Comparison of ENCODE assay signal across 3 worm cellular contexts in genomic region chrV:13411992-13412298, ce11.
TF ChIP-seq lines count a peak whose summit lies in the region.

No protein-coding gene starts in this region.

TF ChIP-seq in whole organism, L1 larva, 84 proteins besides CTCF, POLR2A, EP300 and RAD21:
- TF ChIP-seq jun-1 (tag; optimal IDR thresholded peaks at IDR 0.05; lab: Kevin White, UChicago) (peak; percentile 15), ceh-63 (GFP tag; optimal IDR thresholded peaks at IDR 0.05; lab: Kevin White, UChicago) (no peak), ztf-4 (tag; optimal IDR thresholded peaks at IDR 0.05; lab: Kevin White, UChicago) (peak; percentile 70), C16A3.4 (tag; optimal IDR thresholded peaks at IDR 0.05; lab: Kevin White, UChicago) (no peak)

TF ChIP-seq in whole organism, L2 larva, 48 proteins besides CTCF, POLR2A, EP300 and RAD21:
- TF ChIP-seq nhr-21 (tag; optimal IDR thresholded peaks at IDR 0.05; lab: Kevin White, UChicago), result peak; percentile 1
- TF ChIP-seq mdl-1 (tag; optimal IDR thresholded peaks at IDR 0.05; lab: Kevin White, UChicago), result no peak
- TF ChIP-seq nhr-25 (tag; optimal IDR thresholded peaks at IDR 0.05; lab: Kevin White, UChicago), result peak; percentile 78
TF ChIP-seq in whole organism, L2 larva: peak in this region for 2.

TF ChIP-seq in whole organism, L4 larva, 104 proteins besides CTCF, POLR2A, EP300 and RAD21:
- TF ChIP-seq F37D6.2 (tag; optimal IDR thresholded peaks at IDR 0.05; lab: Kevin White, UChicago), result no peak
- TF ChIP-seq hlh-30 (tag; optimal IDR thresholded peaks at IDR 0.05; lab: Kevin White, UChicago; ENCODE audit: insufficient read depth), result peak; percentile 78

Comparison
In these comparisons a context has a peak if more than half of its experiments do, and no peak if none do; other contexts are left out.
1. Of the 29 proteins assayed by ChIP-seq in both whole organism, L4 larva and whole organism, L1 larva: peak only in whole organism, L4 larva: none; only in whole organism, L1 larva: jun-1; in both: none; in neither: 28.